Worm (Caenorhabditis elegans) whole organism, late embryonic: ENCODE data around the gene B0454.8.

Experiments used
- C08G9.2 ChIP-seq: sonication (generic microtip); optimal IDR thresholded peaks from 2 replicates; lab custom pipeline; 2016; ENCODE audit warnings: mild to moderate bottlenecking, missing genetic modification characterization, moderate library complexity, missing compliant biosample characterization
- ceh-22 ChIP-seq: sonication (generic microtip); optimal IDR thresholded peaks from 2 replicates; lab custom pipeline; 2017; ENCODE audit warnings: missing biosample characterization, missing genetic modification characterization
- ceh-24 ChIP-seq: sonication (generic microtip); optimal IDR thresholded peaks from 2 replicates; lab custom pipeline; 2016; ENCODE audit warnings: mild to moderate bottlenecking, missing genetic modification characterization, missing compliant biosample characterization
- ceh-31 ChIP-seq: sonication (generic microtip); optimal IDR thresholded peaks from 2 replicates; lab custom pipeline; 2016; ENCODE audit warnings: missing genetic modification characterization, missing compliant biosample characterization
- hlh-6 ChIP-seq: sonication (generic microtip); optimal IDR thresholded peaks from 2 replicates; lab custom pipeline; 2016; ENCODE audit warnings: missing genotype, missing genetic modification characterization, missing compliant biosample characterization
- pax-1 ChIP-seq: fragments of 150-350 bp; optimal IDR thresholded peaks from 2 replicates; lab custom pipeline; 2014; ENCODE audit warnings: missing biosample characterization, missing genetic modification characterization
- unc-55 ChIP-seq: sonication (generic microtip); optimal IDR thresholded peaks from 2 replicates; lab custom pipeline; 2017; ENCODE audit warnings: missing biosample characterization, missing genetic modification reagents, missing genetic modification characterization

- no peak for TF ChIP-seq ceh-24 (tag; lab: Kevin White, UChicago)
- no peak for TF ChIP-seq unc-55 (GFP tag; lab: Kevin White, UChicago)
- TF ChIP-seq pax-1 = no peak
- no peak for TF ChIP-seq ceh-31 (tag; lab: Kevin White, UChicago)
- TF ChIP-seq ceh-22 (tag; lab: Kevin White, UChicago) = no peak
- TF ChIP-seq hlh-6 = no peak
- TF ChIP-seq C08G9.2 (tag; lab: Kevin White, UChicago) = no peak
Measured at ce11 chrII:3050703-3051102, 7.4 kb upstream of the B0454.8 start, which contains the start of gene sri-31.
